Fruit fly (Drosophila melanogaster) S2 (cell line): ENCODE results near the gene CG42656.

Experiments
- CG8478 ChIP-seq: fragments of >200 bp; optimal IDR thresholded peaks from 2 replicates; lab custom pipeline; 2018
- CTCF ChIP-seq, 2 experiments: fragments of >200 bp; optimal IDR thresholded peaks; 2 replicates each; lab custom pipeline; 2018

DNA sequence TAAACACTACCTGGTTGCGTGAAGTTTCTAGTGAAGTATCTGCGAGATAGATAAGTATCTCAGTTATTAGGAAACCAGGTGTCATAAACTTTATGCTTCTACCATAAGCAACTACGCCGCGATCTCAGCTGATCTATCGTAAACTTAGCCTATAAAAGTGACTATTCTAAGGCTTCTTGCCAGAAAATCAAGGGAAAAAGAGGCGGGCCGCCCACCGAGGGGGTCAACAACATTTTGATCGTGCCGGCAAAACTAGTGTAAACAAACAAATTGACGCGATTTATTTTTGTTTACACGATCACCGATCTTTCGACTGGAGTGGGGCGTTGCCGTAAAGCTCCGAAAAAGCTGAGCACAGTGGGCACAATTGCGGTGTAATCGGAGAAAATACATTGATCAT lies 31.1 kb upstream of the CG42656 start:
- TF ChIP-seq CG8478 (lab: Kevin White, UChicago) (no peak), CTCF (optimal IDR thresholded peaks at IDR 0.05; lab: Kevin White, UChicago) (no peak)
